Fruit fly (Drosophila melanogaster) whole organism, adult: ENCODE results near the gene Mst84Da.
A peak's percentile ranks its signal among the peaks of the same experiment; 100 is the strongest.

Source experiments
- CG11617 ChIP-seq: fragments of 200-800 bp; sonication (Bioruptor generic); optimal IDR thresholded peaks from 2 replicates; lab custom pipeline; 2017; ENCODE audit warnings: mild to moderate bottlenecking, missing biosample characterization, missing genetic modification reagents, missing genetic modification characterization
- CG12768 ChIP-seq: fragments of 200-800 bp; sonication (Bioruptor generic); optimal IDR thresholded peaks from 2 replicates; lab custom pipeline; 2017; ENCODE audit warnings: missing biosample characterization, missing genetic modification characterization, mild to moderate bottlenecking, moderate library complexity, missing genetic modification reagents
- CG14711 ChIP-seq: fragments of 200-800 bp; sonication (Bioruptor generic); optimal IDR thresholded peaks from 2 replicates; lab custom pipeline; 2018; ENCODE audit warnings: missing biosample characterization, mild to moderate bottlenecking, missing genetic modification characterization, moderate library complexity
- CG1620 ChIP-seq: fragments of 200-800 bp; sonication (Bioruptor generic); optimal IDR thresholded peaks from 2 replicates; lab custom pipeline; 2016; ENCODE audit warnings: missing biosample characterization, missing genetic modification characterization
- CG33017 ChIP-seq: fragments of 200-800 bp; sonication (Bioruptor generic); optimal IDR thresholded peaks from 2 replicates; lab custom pipeline; 2018; ENCODE audit warnings: missing biosample characterization, mild to moderate bottlenecking, missing genetic modification characterization, moderate library complexity
- CG5204 ChIP-seq: fragments of 200-800 bp; sonication (Bioruptor generic); optimal IDR thresholded peaks from 2 replicates; lab custom pipeline; 2016; ENCODE audit warnings: missing biosample characterization, missing genetic modification characterization
- CG7045 ChIP-seq: fragments of 200-800 bp; sonication (Bioruptor generic); optimal IDR thresholded peaks from 2 replicates; lab custom pipeline; 2017; ENCODE audit warnings: missing biosample characterization, mild to moderate bottlenecking, missing genetic modification characterization
- CG7101 ChIP-seq: fragments of 200-800 bp; sonication (Bioruptor generic); optimal IDR thresholded peaks from 2 replicates; lab custom pipeline; 2018; ENCODE audit warnings: missing biosample characterization, mild to moderate bottlenecking, missing genetic modification characterization, moderate library complexity
- Clk ChIP-seq: fragments of 200-800 bp; sonication (Bioruptor generic); optimal IDR thresholded peaks from 2 replicates; lab custom pipeline; 2017; ENCODE audit warnings: missing biosample characterization, missing genetic modification characterization
- Crg-1 ChIP-seq: fragments of 200-800 bp; sonication (Bioruptor generic); optimal IDR thresholded peaks from 2 replicates; lab custom pipeline; 2016; ENCODE audit warnings: missing biosample characterization, missing genetic modification characterization
- Hr96 ChIP-seq: fragments of 200-800 bp; sonication (Bioruptor generic); optimal IDR thresholded peaks from 2 replicates; lab custom pipeline; 2016; ENCODE audit warnings: missing biosample characterization, missing genetic modification characterization
- Mnt ChIP-seq: fragments of 200-800 bp; sonication (Bioruptor generic); optimal IDR thresholded peaks from 2 replicates; lab custom pipeline; 2016; ENCODE audit warnings: missing biosample characterization, mild to moderate bottlenecking, missing genetic modification characterization
- bab1 ChIP-seq: fragments of 200-800 bp; sonication (Bioruptor generic); optimal IDR thresholded peaks from 3 replicates; lab custom pipeline; 2019; ENCODE audit warnings: missing biosample characterization, mild to moderate bottlenecking, missing genetic modification characterization, moderate library complexity
- cic ChIP-seq: fragments of 200-800 bp; sonication (Bioruptor generic); optimal IDR thresholded peaks from 2 replicates; lab custom pipeline; 2017; ENCODE audit warnings: missing biosample characterization, mild to moderate bottlenecking, missing genetic modification characterization, moderate library complexity
- cnc ChIP-seq, 2 experiments: fragments of >200 bp; optimal IDR thresholded peaks; 2 replicates each; lab custom pipeline; 2017
- kay ChIP-seq: fragments of 200-800 bp; sonication (Bioruptor generic); peaks from one replicate; lab custom pipeline; 2016; ENCODE audit warnings: missing biosample characterization, missing genetic modification characterization, borderline replicate concordance
- ovo ChIP-seq: fragments of 200-800 bp; sonication (Bioruptor generic); optimal IDR thresholded peaks from 2 replicates; lab custom pipeline; 2016; ENCODE audit warnings: missing biosample characterization, missing genetic modification characterization
- pad ChIP-seq: fragments of 200-800 bp; sonication (Bioruptor generic); optimal IDR thresholded peaks from 3 replicates; lab custom pipeline; 2017; ENCODE audit warnings: missing biosample characterization, missing genetic modification characterization, mild to moderate bottlenecking, moderate library complexity, missing genetic modification reagents
- tj ChIP-seq: fragments of 200-800 bp; sonication (Bioruptor generic); optimal IDR thresholded peaks from 3 replicates; lab custom pipeline; 2017; ENCODE audit warnings: missing biosample characterization, mild to moderate bottlenecking, missing genetic modification characterization, moderate library complexity
- toe ChIP-seq: fragments of 200-800 bp; sonication (Bioruptor generic); optimal IDR thresholded peaks from 2 replicates; lab custom pipeline; 2016; ENCODE audit warnings: missing biosample characterization, missing genetic modification characterization

Gene Mst84Da

DNA sequence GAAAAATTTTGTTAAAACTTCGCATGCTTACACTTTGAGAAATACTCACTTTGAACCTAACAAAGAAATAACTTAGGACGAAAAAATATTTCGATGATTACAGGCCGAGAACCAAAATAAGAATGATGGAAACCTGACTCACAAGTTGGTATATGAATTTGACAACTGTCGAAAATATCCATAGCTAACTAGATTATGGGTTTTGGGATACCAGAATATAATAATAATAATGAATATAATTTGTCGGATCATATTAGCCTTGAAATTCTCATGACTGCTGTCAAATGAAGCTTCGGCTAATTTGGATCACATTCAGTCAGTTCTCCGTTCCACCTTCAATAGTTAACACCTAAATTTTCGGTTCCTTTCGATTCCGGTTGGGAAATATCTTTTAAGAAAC is at the start of gene Mst84Da, which contains the start of gene Mst84Db:
Gene Mst84Da (plus strand): TSS at position 324 of the 400 bp plus-strand sequence.
Gene Mst84Db (minus strand): TSS at position 101 of the 400 bp plus-strand sequence.
- TF ChIP-seq CG12768 = no peak
- no peak for TF ChIP-seq CG7045 (GFP tag; lab: Kevin White, UChicago)
- TF ChIP-seq cic (GFP tag; lab: Kevin White, UChicago) = no peak
- TF ChIP-seq CG14711 (tag; lab: Kevin White, UChicago) = no peak
- TF ChIP-seq Hr96 = no peak
- no peak for TF ChIP-seq cnc (optimal IDR thresholded peaks at IDR 0.05; lab: Kevin White, UChicago)
- no peak for TF ChIP-seq CG11617 (GFP tag; lab: Kevin White, UChicago)
- no peak for TF ChIP-seq Mnt
- no peak for TF ChIP-seq pad (GFP tag; lab: Kevin White, UChicago)
- no peak for TF ChIP-seq CG33017 (tag; lab: Kevin White, UChicago)
- TF ChIP-seq Crg-1 (GFP tag; lab: Kevin White, UChicago) = no peak
- no peak for TF ChIP-seq Clk (GFP tag; lab: Kevin White, UChicago)
- TF ChIP-seq kay (GFP tag; lab: Kevin White, UChicago) = no peak
- TF ChIP-seq CG7101 = no peak
- TF ChIP-seq toe (GFP tag; lab: Kevin White, UChicago) = no peak
- no peak for TF ChIP-seq CG5204
- no peak for TF ChIP-seq bab1 (GFP tag; lab: Kevin White, UChicago)
- TF ChIP-seq ovo (GFP tag; lab: Kevin White, UChicago) = no peak
- TF ChIP-seq CG1620 (GFP tag; lab: Kevin White, UChicago) = no peak
- TF ChIP-seq tj (GFP tag; lab: Kevin White, UChicago) = no peak

DNA sequence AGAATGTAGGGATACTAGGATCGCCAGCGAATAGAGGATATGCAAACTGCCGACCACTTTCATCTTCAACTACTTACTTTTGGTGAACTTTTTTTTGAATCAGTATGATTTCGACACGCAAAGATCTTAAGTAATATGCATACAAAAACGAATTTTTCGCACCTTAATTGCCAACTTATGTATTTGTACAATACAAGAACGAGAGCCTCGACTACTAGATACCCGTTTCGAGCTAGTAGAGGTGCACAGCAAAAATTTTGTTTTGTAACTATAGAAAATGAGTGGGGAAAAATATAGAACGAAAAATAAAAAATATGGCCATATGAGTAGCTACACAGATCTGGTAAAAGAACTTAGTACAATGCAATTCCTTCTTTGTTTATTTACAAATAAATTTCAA is 48.5 kb upstream of the Mst84Da start, which contains the start of gene CG10029:
Gene CG10029 (minus strand): TSS at position 101 of the 400 bp plus-strand sequence.
- TF ChIP-seq kay (GFP tag; lab: Kevin White, UChicago) = peak; percentile 26
- no peak for TF ChIP-seq cnc (optimal IDR thresholded peaks at IDR 0.05; lab: Kevin White, UChicago)

DNA sequence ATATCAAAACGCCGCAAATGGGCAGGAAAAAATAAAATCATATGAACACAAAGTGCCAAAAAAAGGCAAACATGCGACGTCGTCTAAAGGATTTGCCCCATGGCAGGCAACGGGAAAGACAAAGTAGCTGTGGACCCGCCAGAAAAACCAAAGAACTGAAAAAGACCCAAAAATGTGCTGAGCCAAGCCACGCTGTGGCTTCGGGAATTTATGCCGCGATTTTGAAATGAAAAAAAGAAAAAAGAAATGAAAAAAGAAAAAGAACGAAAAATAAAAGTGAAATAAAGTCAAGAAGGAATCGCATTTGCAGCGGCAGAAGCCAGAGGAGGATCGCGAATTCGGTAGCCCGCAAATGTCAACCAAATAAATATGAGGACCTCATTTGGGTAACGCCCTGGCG is 43.1 kb upstream of the Mst84Da start:
- TF ChIP-seq CG11617 (GFP tag; lab: Kevin White, UChicago) (no peak), Crg-1 (GFP tag; lab: Kevin White, UChicago) (no peak), bab1 (GFP tag; lab: Kevin White, UChicago) (no peak), CG5204 (no peak), Clk (GFP tag; lab: Kevin White, UChicago) (no peak), kay (GFP tag; lab: Kevin White, UChicago) (no peak), CG7045 (GFP tag; lab: Kevin White, UChicago) (no peak)

DNA sequence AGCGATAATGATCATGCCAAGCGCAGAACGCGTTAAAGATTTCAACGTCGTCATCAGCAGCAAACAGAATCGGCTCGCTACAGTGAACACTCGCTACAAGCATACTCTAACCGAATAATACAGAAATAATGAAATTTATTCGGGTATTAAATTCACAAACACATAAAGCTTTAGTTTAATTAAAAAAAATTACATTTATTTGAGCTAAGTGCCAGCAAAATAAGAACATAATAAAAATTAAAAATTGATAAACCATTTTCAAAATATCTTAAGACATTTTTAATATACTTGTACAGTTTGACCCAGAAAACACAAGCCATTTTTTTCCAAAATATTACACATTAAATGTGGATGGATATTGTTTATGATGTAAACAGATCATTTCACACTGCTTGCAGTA is 39.5 kb upstream of the Mst84Da start:
- no peak for TF ChIP-seq CG33017 (tag; lab: Kevin White, UChicago)
- no peak for TF ChIP-seq bab1 (GFP tag; lab: Kevin White, UChicago)
- no peak for TF ChIP-seq Hr96
- TF ChIP-seq pad (GFP tag; lab: Kevin White, UChicago) = no peak
- TF ChIP-seq CG1620 (GFP tag; lab: Kevin White, UChicago) = no peak
- no peak for TF ChIP-seq CG7045 (GFP tag; lab: Kevin White, UChicago)
- TF ChIP-seq CG11617 (GFP tag; lab: Kevin White, UChicago) = no peak
- TF ChIP-seq CG12768 = no peak
- TF ChIP-seq cnc (optimal IDR thresholded peaks at IDR 0.05; lab: Kevin White, UChicago) = no peak
- TF ChIP-seq CG7101 = no peak
- TF ChIP-seq CG5204 = no peak

DNA sequence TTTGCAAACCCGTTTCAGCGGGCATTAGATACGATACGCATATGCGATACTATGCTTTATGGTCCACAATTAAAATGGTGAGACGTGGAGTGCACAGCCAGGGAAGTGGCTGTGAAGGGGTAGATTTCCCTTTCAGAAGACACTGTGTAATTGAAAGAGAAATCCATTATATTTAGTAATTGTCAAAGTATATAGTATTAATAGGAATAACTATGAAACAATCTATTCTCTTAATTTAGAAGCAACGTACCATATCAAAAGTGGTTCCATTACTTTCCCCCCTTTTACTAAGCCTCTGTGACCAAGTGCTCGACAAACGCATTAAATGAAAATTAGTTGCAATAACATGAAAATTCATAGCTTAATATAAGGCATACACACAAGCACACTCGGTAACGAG is 35.0 kb upstream of the Mst84Da start:
- TF ChIP-seq cnc (optimal IDR thresholded peaks at IDR 0.05; lab: Kevin White, UChicago) (no peak), cic (GFP tag; lab: Kevin White, UChicago) (no peak), CG5204 (no peak), Hr96 (no peak), toe (GFP tag; lab: Kevin White, UChicago) (peak; percentile 19), tj (GFP tag; lab: Kevin White, UChicago) (no peak)

DNA sequence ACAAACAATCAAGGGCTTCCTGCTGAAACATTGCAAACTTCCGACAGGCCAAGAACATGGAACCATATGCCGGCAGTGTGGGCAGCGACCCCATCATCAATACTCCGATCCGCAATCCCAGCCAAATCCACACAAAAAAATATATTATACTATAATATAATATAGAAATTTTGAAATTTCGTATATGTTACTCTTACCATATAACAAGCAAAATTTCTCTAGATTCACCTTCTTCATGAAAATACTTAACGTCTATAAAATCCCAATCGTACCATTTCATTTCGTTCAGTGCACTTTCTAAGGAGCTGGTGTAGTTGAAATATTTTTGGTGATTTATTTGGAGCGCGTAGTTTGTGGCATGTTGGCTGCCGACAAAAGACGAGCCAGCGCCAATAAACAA is 31.0 kb upstream of the Mst84Da start:
- TF ChIP-seq toe (GFP tag; lab: Kevin White, UChicago) = no peak
- no peak for TF ChIP-seq ovo (GFP tag; lab: Kevin White, UChicago)
- TF ChIP-seq CG7101 = no peak
- no peak for TF ChIP-seq cnc (optimal IDR thresholded peaks at IDR 0.05; lab: Kevin White, UChicago)
- TF ChIP-seq pad (GFP tag; lab: Kevin White, UChicago) = no peak
- TF ChIP-seq CG14711 (tag; lab: Kevin White, UChicago) = no peak
- TF ChIP-seq CG7045 (GFP tag; lab: Kevin White, UChicago) = no peak
- no peak for TF ChIP-seq Hr96
- no peak for TF ChIP-seq CG5204
- no peak for TF ChIP-seq kay (GFP tag; lab: Kevin White, UChicago)
- TF ChIP-seq CG33017 (tag; lab: Kevin White, UChicago) = no peak
- TF ChIP-seq Mnt = no peak
- TF ChIP-seq cic (GFP tag; lab: Kevin White, UChicago) = no peak
- no peak for TF ChIP-seq CG12768
- TF ChIP-seq bab1 (GFP tag; lab: Kevin White, UChicago) = no peak
- TF ChIP-seq tj (GFP tag; lab: Kevin White, UChicago) = no peak
- TF ChIP-seq CG11617 (GFP tag; lab: Kevin White, UChicago) = no peak
- no peak for TF ChIP-seq Crg-1 (GFP tag; lab: Kevin White, UChicago)
- TF ChIP-seq Clk (GFP tag; lab: Kevin White, UChicago) = no peak
- no peak for TF ChIP-seq CG1620 (GFP tag; lab: Kevin White, UChicago)

DNA sequence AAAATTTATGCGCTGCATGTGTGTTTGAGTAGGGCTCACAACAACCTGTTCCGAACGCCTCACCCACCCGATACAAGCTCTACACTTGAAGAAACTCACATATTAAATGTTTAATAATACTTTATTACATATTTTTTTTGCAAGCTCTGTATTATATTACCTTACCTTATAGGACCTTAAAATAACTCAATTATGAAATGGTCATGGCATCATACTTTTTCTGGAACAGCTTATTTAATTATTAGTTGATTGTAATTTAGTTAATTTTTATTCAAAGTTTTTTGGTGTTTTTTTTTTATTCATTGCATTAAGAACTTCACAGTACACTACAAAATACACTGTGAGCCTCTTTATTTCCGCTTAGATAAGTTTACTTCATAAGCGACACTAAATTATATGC is 29.2 kb upstream of the Mst84Da start:
- TF ChIP-seq Clk (GFP tag; lab: Kevin White, UChicago) (no peak), CG14711 (tag; lab: Kevin White, UChicago) (no peak), CG7101 (no peak), toe (GFP tag; lab: Kevin White, UChicago) (no peak), CG11617 (GFP tag; lab: Kevin White, UChicago) (no peak), Crg-1 (GFP tag; lab: Kevin White, UChicago) (no peak), pad (GFP tag; lab: Kevin White, UChicago) (no peak), CG7045 (GFP tag; lab: Kevin White, UChicago) (no peak), CG5204 (no peak), ovo (GFP tag; lab: Kevin White, UChicago) (no peak), cnc (optimal IDR thresholded peaks at IDR 0.05; lab: Kevin White, UChicago) (no peak), Mnt (no peak)
